Worm (Caenorhabditis elegans): ENCODE results near the gene F13B12.2.
A peak's percentile ranks its signal among the peaks of the same experiment; 100 is the strongest.

F13B12.2 gene

ce11 chrIV:10419896-10420295 is 9.0 kb downstream of the F13B12.2 start:
- TF ChIP-seq unc-62 (GFP tag; optimal IDR thresholded peaks at IDR 0.05 in 1 of 2) (peak in 1 of 2 experiments; percentile 85), unc-62 (tag; optimal IDR thresholded peaks at IDR 0.05) (no peak), skn-1 (tag; optimal IDR thresholded peaks at IDR 0.05) (no peak), hlh-30 (tag; optimal IDR thresholded peaks at IDR 0.05; ENCODE audit: insufficient read depth) (peak; percentile 16)

- TF ChIP-seq tag-97 (GFP tag; IDR thresholded peaks at IDR 0.05) (no peak), cey-2 (tag; optimal IDR thresholded peaks at IDR 0.05; ENCODE audit: borderline replicate concordance, insufficient read depth) (no peak), lin-13 (GFP tag; optimal IDR thresholded peaks at IDR 0.05) (no peak), ces-1 (GFP tag; optimal IDR thresholded peaks at IDR 0.05) (no peak), ama-1 (optimal IDR thresholded peaks at IDR 0.05) (no peak), nhr-41 (GFP tag; IDR thresholded peaks at IDR 0.05) (no peak), ceh-20 (GFP tag; IDR thresholded peaks at IDR 0.05) (no peak), Y75B8A.6 (GFP tag; IDR thresholded peaks at IDR 0.05) (no peak), aha-1 (tag) (no peak), jun-1 (tag; optimal IDR thresholded peaks at IDR 0.05) (no peak), zfp-3 (GFP tag; conservative IDR thresholded peaks at IDR 0.05) (no peak), unc-39 (tag; optimal IDR thresholded peaks at IDR 0.05) (no peak), snpc-4 (tag; optimal IDR thresholded peaks at IDR 0.05) (no peak), spr-1 (tag; optimal IDR thresholded peaks at IDR 0.05) (no peak), php-3 (GFP tag; IDR thresholded peaks at IDR 0.05) (no peak), F44E2.7 (GFP tag; IDR thresholded peaks at IDR 0.05) (no peak), nhr-102 (tag; optimal IDR thresholded peaks at IDR 0.05) (no peak)
Observed at ce11 chrIV:10417781-10418180, 11.1 kb downstream of the F13B12.2 start, which contains the start of gene F13B12.6. TSS of gene F13B12.6 (minus strand) at chrIV:10417881.

- TF ChIP-seq dmd-9 (GFP tag; IDR thresholded peaks at IDR 0.05), result no peak
- peak; percentile 26 for TF ChIP-seq aha-1 (tag)
Observed at ce11 chrIV:10413828-10414227, 15.1 kb downstream of the F13B12.2 start, which contains the start of gene R10H10.7. TSS of gene R10H10.7 (minus strand) at chrIV:10413928.

ce11 chrIV:10409377-10409776 is 19.6 kb downstream of the F13B12.2 start, which contains the start of gene rfk-1:
TSS of gene rfk-1 (minus strand) at chrIV:10409477.
- no peak for TF ChIP-seq nhr-6 (tag; optimal IDR thresholded peaks at IDR 0.05)
- TF ChIP-seq nhr-48 (tag; optimal IDR thresholded peaks at IDR 0.05), result no peak
- no peak for TF ChIP-seq F26F4.8 (GFP tag; conservative IDR thresholded peaks at IDR 0.05)
- TF ChIP-seq Y48G9A.11 (GFP tag; IDR thresholded peaks at IDR 0.05), result no peak
- no peak for TF ChIP-seq Y105C5A.15 (GFP tag; IDR thresholded peaks at IDR 0.05)
- TF ChIP-seq ama-1 (optimal IDR thresholded peaks at IDR 0.05), result no peak
- no peak for TF ChIP-seq nhr-28 (tag; optimal IDR thresholded peaks at IDR 0.05)
- no peak for TF ChIP-seq F49E8.2 (tag; optimal IDR thresholded peaks at IDR 0.05; ENCODE audit: borderline replicate concordance)
- TF ChIP-seq duxl-1 (tag; optimal IDR thresholded peaks at IDR 0.05; ENCODE audit: poor library complexity), result no peak
- TF ChIP-seq ZK546.5 (tag; optimal IDR thresholded peaks at IDR 0.05), result no peak
- no peak for TF ChIP-seq mes-2 (tag; optimal IDR thresholded peaks at IDR 0.05; ENCODE audit: poor library complexity, severe bottlenecking)

ce11 chrIV:10403193-10404058 is 25.5 kb downstream of the F13B12.2 start, which contains the start of gene gpa-7:
TSS of gene gpa-7 (plus strand) at chrIV:10404008.
- peak; percentile 57; the same call in 1 of the 2 replicates for TF ChIP-seq lim-7 (GFP tag; IDR thresholded peaks at IDR 0.05)
- TF ChIP-seq F37D6.2 (tag; optimal IDR thresholded peaks at IDR 0.05), result peak; percentile 64
- no peak for TF ChIP-seq egl-43 (GFP tag; IDR thresholded peaks at IDR 0.05)
- no peak for TF ChIP-seq attf-4 (tag; optimal IDR thresholded peaks at IDR 0.05)
- TF ChIP-seq unc-62 (GFP tag; optimal IDR thresholded peaks at IDR 0.05 in 1 of 2), result peak in 1 of 2 experiments; percentile 99
- no peak for TF ChIP-seq unc-62 (tag; optimal IDR thresholded peaks at IDR 0.05)
- peak; percentile 88 for TF ChIP-seq rbr-2 (tag; optimal IDR thresholded peaks at IDR 0.05)
- TF ChIP-seq T26A8.4 (GFP tag; IDR thresholded peaks at IDR 0.05), result 0 out of 2 replicates have a peak, but pooled peaks have one; percentile 61
- TF ChIP-seq fkh-10 (GFP tag; optimal IDR thresholded peaks at IDR 0.05), result peak; percentile 81
- peak; percentile 24; the same call in 1 of the 2 replicates for TF ChIP-seq dmd-6 (GFP tag; IDR thresholded peaks at IDR 0.05)
- TF ChIP-seq set-16 (GFP tag; IDR thresholded peaks at IDR 0.05), result peak; percentile 72
- TF ChIP-seq mep-1 (tag; optimal IDR thresholded peaks at IDR 0.05), result peak; percentile 59
- no peak for TF ChIP-seq unc-39 (tag; optimal IDR thresholded peaks at IDR 0.05)
- TF ChIP-seq ctbp-1 (GFP tag; IDR thresholded peaks at IDR 0.05), result peak; percentile 89
- TF ChIP-seq ztf-7 (tag; optimal IDR thresholded peaks at IDR 0.05), result no peak

Measured in whole organism, L4 larva.